Worm (Caenorhabditis elegans) whole organism, late embryonic: ENCODE data around the gene str-172.

ENCODE experiments used
- C08G9.2 ChIP-seq: sonication (generic microtip); optimal IDR thresholded peaks from 2 replicates; lab custom pipeline; 2016; ENCODE audit warnings: mild to moderate bottlenecking, missing genetic modification characterization, moderate library complexity, missing compliant biosample characterization
- C38D4.7 ChIP-seq: fragments of 200-800 bp; sonication (Bioruptor generic); optimal IDR thresholded peaks from 2 replicates; lab custom pipeline; 2018; ENCODE audit warnings: mild to moderate bottlenecking, missing genetic modification characterization, moderate library complexity, missing compliant biosample characterization
- F13H6.1 ChIP-seq: sonication (generic microtip); optimal IDR thresholded peaks from 2 replicates; lab custom pipeline; 2016; ENCODE audit warnings: missing genetic modification characterization, missing compliant biosample characterization
- K02D7.2 ChIP-seq: sonication (generic microtip); optimal IDR thresholded peaks from 2 replicates; lab custom pipeline; 2017; ENCODE audit warnings: mild to moderate bottlenecking, missing genetic modification characterization, missing compliant biosample characterization
- K09A11.1 ChIP-seq: sonication (generic microtip); optimal IDR thresholded peaks from 2 replicates; lab custom pipeline; 2017; ENCODE audit warnings: antibody characterized with exemption, mild to moderate bottlenecking, missing genetic modification characterization, missing compliant biosample characterization; ENCODE audit not compliant: insufficient read depth
- Y22D7AL.16 ChIP-seq: sonication (generic microtip); optimal IDR thresholded peaks from 2 replicates; lab custom pipeline; 2016; ENCODE audit warnings: missing genetic modification characterization, missing compliant biosample characterization
- ahr-1 ChIP-seq: sonication (generic microtip); optimal IDR thresholded peaks from 2 replicates; lab custom pipeline; 2016; ENCODE audit warnings: missing genetic modification characterization, missing compliant biosample characterization
- ceh-14 ChIP-seq: sonication (generic microtip); optimal IDR thresholded peaks from 2 replicates; lab custom pipeline; 2016; ENCODE audit warnings: missing genotype, missing genetic modification characterization, missing compliant biosample characterization
- ceh-22 ChIP-seq: sonication (generic microtip); optimal IDR thresholded peaks from 2 replicates; lab custom pipeline; 2017; ENCODE audit warnings: missing biosample characterization, missing genetic modification characterization
- ceh-34 ChIP-seq: sonication (generic microtip); optimal IDR thresholded peaks from 2 replicates; lab custom pipeline; 2016; ENCODE audit warnings: mild to moderate bottlenecking, missing genetic modification characterization, missing compliant biosample characterization
- ceh-6 ChIP-seq: fragments of 200-800 bp; sonication (Bioruptor generic); optimal IDR thresholded peaks from 2 replicates; lab custom pipeline; 2018; ENCODE audit warnings: mild to moderate bottlenecking, missing genetic modification characterization, missing compliant biosample characterization
- ceh-9 ChIP-seq: sonication (generic microtip); optimal IDR thresholded peaks from 2 replicates; lab custom pipeline; 2016; ENCODE audit warnings: mild to moderate bottlenecking, missing genetic modification characterization, inconsistent platforms, missing compliant biosample characterization
- dmd-4 ChIP-seq: sonication (generic microtip); optimal IDR thresholded peaks from 2 replicates; lab custom pipeline; 2016; ENCODE audit warnings: borderline replicate concordance, missing genetic modification characterization, missing compliant biosample characterization
- dve-1 ChIP-seq: sonication (generic microtip); optimal IDR thresholded peaks from 2 replicates; lab custom pipeline; 2017; ENCODE audit warnings: antibody characterized with exemption, mild to moderate bottlenecking, missing genetic modification characterization, missing compliant biosample characterization
- ets-4 ChIP-seq: sonication (generic microtip); optimal IDR thresholded peaks from 2 replicates; lab custom pipeline; 2016; ENCODE audit warnings: missing genetic modification characterization, missing compliant biosample characterization
- fax-1 ChIP-seq: sonication (generic microtip); optimal IDR thresholded peaks from 2 replicates; lab custom pipeline; 2016; ENCODE audit warnings: missing genotype, missing genetic modification characterization, missing compliant biosample characterization
- fkh-10 ChIP-seq: fragments of 150-350 bp; optimal IDR thresholded peaks from 2 replicates; lab custom pipeline; 2014; ENCODE audit warnings: missing biosample characterization, missing genetic modification reagents, missing genetic modification characterization
- fkh-6 ChIP-seq: sonication (generic microtip); optimal IDR thresholded peaks from 2 replicates; lab custom pipeline; 2016; ENCODE audit warnings: missing genetic modification characterization, missing compliant biosample characterization
- gmeb-2 ChIP-seq: sonication (generic microtip); optimal IDR thresholded peaks from 2 replicates; lab custom pipeline; 2016; ENCODE audit warnings: missing genetic modification characterization, inconsistent platforms, missing compliant biosample characterization
- hlh-13 ChIP-seq: fragments of 200-800 bp; sonication (Bioruptor generic); optimal IDR thresholded peaks from 2 replicates; lab custom pipeline; 2018; ENCODE audit warnings: mild to moderate bottlenecking, missing genetic modification characterization, missing compliant biosample characterization
- hlh-15 ChIP-seq: sonication (generic microtip); optimal IDR thresholded peaks from 2 replicates; lab custom pipeline; 2016; ENCODE audit warnings: missing genetic modification characterization, missing compliant biosample characterization
- hlh-30 ChIP-seq: sonication (generic microtip); optimal IDR thresholded peaks from 2 replicates; lab custom pipeline; 2017; ENCODE audit warnings: antibody characterized with exemption, missing genetic modification characterization, missing compliant biosample characterization; ENCODE audit not compliant: insufficient read depth
- hlh-6 ChIP-seq: sonication (generic microtip); optimal IDR thresholded peaks from 2 replicates; lab custom pipeline; 2016; ENCODE audit warnings: missing genotype, missing genetic modification characterization, missing compliant biosample characterization
- lim-6 ChIP-seq: sonication (generic microtip); optimal IDR thresholded peaks from 2 replicates; lab custom pipeline; 2016; ENCODE audit warnings: missing genetic modification characterization, missing compliant biosample characterization
- lin-11 ChIP-seq: fragments of 200-800 bp; sonication (Bioruptor generic); optimal IDR thresholded peaks from 2 replicates; lab custom pipeline; 2018; ENCODE audit warnings: mild to moderate bottlenecking, missing genetic modification characterization, missing compliant biosample characterization
- madf-2 ChIP-seq: sonication (generic microtip); optimal IDR thresholded peaks from 2 replicates; lab custom pipeline; 2017; ENCODE audit warnings: missing genetic modification characterization, missing compliant biosample characterization
- mec-3 ChIP-seq: sonication (generic microtip); optimal IDR thresholded peaks from 2 replicates; lab custom pipeline; 2016; ENCODE audit warnings: borderline replicate concordance, missing genetic modification characterization, missing compliant biosample characterization
- nhr-11 ChIP-seq: fragments of 150-350 bp; optimal IDR thresholded peaks from 2 replicates; lab custom pipeline; 2014; ENCODE audit warnings: missing biosample characterization, missing genetic modification characterization
- nhr-232 ChIP-seq: sonication (generic microtip); optimal IDR thresholded peaks from 2 replicates; lab custom pipeline; 2016; ENCODE audit warnings: missing genetic modification characterization, missing compliant biosample characterization
- npax-4 ChIP-seq: sonication (generic microtip); optimal IDR thresholded peaks from 2 replicates; lab custom pipeline; 2016; ENCODE audit warnings: missing genetic modification characterization, missing compliant biosample characterization
- pat-9 ChIP-seq: fragments of 200-800 bp; sonication (Bioruptor generic); optimal IDR thresholded peaks from 2 replicates; lab custom pipeline; 2018; ENCODE audit warnings: mild to moderate bottlenecking, missing genetic modification characterization, moderate library complexity, missing compliant biosample characterization
- pax-1 ChIP-seq: fragments of 150-350 bp; optimal IDR thresholded peaks from 2 replicates; lab custom pipeline; 2014; ENCODE audit warnings: missing biosample characterization, missing genetic modification characterization
- pha-2 ChIP-seq: sonication (generic microtip); optimal IDR thresholded peaks from 2 replicates; lab custom pipeline; 2017; ENCODE audit warnings: mild to moderate bottlenecking, missing genetic modification characterization, missing compliant biosample characterization
- pqm-1 ChIP-seq: sonication (generic microtip); optimal IDR thresholded peaks from 2 replicates; lab custom pipeline; 2016; ENCODE audit warnings: missing genetic modification characterization, missing compliant biosample characterization
- pros-1 ChIP-seq: fragments of 150-350 bp; optimal IDR thresholded peaks from 2 replicates; lab custom pipeline; 2014; ENCODE audit warnings: missing biosample characterization, missing genetic modification reagents, missing genetic modification characterization
- sox-4 ChIP-seq: sonication (generic microtip); optimal IDR thresholded peaks from 2 replicates; lab custom pipeline; 2017; ENCODE audit warnings: mild to moderate bottlenecking, missing genetic modification characterization, inconsistent platforms, missing compliant biosample characterization
- syd-9 ChIP-seq: sonication (generic microtip); optimal IDR thresholded peaks from 2 replicates; lab custom pipeline; 2016; ENCODE audit warnings: mild to moderate bottlenecking, missing genetic modification characterization, moderate library complexity, missing compliant biosample characterization
- tbx-7 ChIP-seq: sonication (generic microtip); optimal IDR thresholded peaks from 2 replicates; lab custom pipeline; 2016; ENCODE audit warnings: missing genotype, missing genetic modification characterization, missing compliant biosample characterization
- ttx-3 ChIP-seq: sonication (generic microtip); optimal IDR thresholded peaks from 2 replicates; lab custom pipeline; 2016; ENCODE audit warnings: missing genetic modification reagents, missing genetic modification characterization, missing compliant biosample characterization
- zip-5 ChIP-seq: sonication (generic microtip); optimal IDR thresholded peaks from 2 replicates; lab custom pipeline; 2016; ENCODE audit warnings: missing genetic modification characterization, missing compliant biosample characterization

str-172 gene

DNA sequence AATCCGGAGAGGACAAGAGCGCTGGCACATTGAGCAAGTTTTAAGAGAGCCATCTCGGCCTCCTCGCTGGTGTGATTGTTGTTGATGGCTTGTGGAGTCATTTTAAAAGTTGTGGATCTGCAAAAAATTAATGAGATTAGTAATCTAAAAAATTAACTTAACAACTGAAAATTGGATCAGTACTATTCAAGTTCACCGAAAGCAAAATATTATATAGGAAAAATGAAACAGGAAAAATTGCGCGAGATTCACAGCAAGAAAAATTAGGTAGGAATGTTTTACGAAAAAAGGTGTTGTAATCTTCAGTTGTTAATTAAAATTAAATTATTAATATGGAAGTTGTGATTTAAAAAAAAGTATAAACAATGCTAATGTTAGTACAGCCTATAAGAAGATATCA lies 19.7 kb upstream of the str-172 start, which contains the start of gene T08B6.1:
TSS of gene T08B6.1 (minus strand) at position 101 of the 400 bp plus-strand sequence.
- TF ChIP-seq nhr-11 (tag; lab: Kevin White, UChicago) (no peak), C08G9.2 (tag; lab: Kevin White, UChicago) (no peak), F13H6.1 (tag; lab: Kevin White, UChicago) (no peak), ceh-34 (no peak), pros-1 (tag; lab: Kevin White, UChicago) (no peak), Y22D7AL.16 (tag; lab: Kevin White, UChicago) (no peak), ceh-22 (tag; lab: Kevin White, UChicago) (no peak), fkh-6 (no peak), syd-9 (tag; lab: Kevin White, UChicago) (no peak)

DNA sequence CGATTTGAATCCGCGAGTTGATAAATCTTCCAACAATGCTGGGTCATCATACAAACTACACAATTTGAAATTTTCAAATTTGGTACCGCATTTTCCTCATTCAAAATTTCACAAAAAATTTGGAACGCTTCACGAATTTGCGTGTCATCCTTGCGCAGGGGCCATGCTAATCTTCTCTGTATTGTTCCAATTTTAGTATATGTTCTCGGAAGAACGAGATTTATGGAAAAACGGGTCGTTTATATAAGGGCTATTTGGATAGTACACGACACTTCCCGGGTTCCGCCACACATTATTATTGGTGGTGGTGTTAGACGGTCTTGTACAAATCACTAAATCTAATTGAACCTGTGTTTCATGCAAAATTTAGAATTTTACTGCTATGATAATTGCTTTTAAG lies 17.9 kb upstream of the str-172 start:
- TF ChIP-seq nhr-11 (tag; lab: Kevin White, UChicago): no peak
- no peak for TF ChIP-seq pha-2 (tag; lab: Kevin White, UChicago)
- no peak for TF ChIP-seq fkh-10 (GFP tag; lab: Kevin White, UChicago)
- TF ChIP-seq dmd-4 (tag; lab: Kevin White, UChicago): no peak
- TF ChIP-seq ceh-9 (tag; lab: Kevin White, UChicago): no peak
- no peak for TF ChIP-seq K02D7.2
- no peak for TF ChIP-seq ceh-14 (tag; lab: Kevin White, UChicago)
- TF ChIP-seq pqm-1: no peak
- no peak for TF ChIP-seq npax-4 (tag; lab: Kevin White, UChicago)
- TF ChIP-seq hlh-13 (GFP tag; lab: Kevin White, UChicago): no peak

DNA sequence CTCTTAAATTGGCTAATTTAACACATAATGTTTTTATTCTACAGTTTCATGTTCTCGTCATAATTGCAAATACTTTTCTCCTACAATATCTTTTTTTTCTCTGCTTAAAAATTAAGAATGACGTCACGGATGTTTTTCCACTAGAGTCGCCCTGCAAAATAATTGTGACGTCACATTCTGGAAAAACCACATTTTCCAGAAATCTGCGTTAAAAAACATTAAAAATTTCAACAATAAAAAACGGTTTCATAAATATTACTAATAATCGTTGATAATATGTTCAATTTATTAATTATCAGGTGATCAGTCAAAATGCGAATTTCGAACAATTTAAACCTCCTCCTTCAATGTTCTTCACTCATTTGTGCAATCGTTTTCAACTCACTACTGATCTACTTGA lies 16.5 kb upstream of the str-172 start, which contains the start of gene str-166:
TSS of gene str-166 (plus strand) at position 301 of the 400 bp plus-strand sequence.
- TF ChIP-seq hlh-15 (tag; lab: Kevin White, UChicago) (no peak), nhr-232 (tag; lab: Kevin White, UChicago) (no peak), npax-4 (tag; lab: Kevin White, UChicago) (no peak), fkh-10 (GFP tag; lab: Kevin White, UChicago) (no peak), tbx-7 (no peak), zip-5 (tag; lab: Kevin White, UChicago) (no peak), fax-1 (tag; lab: Kevin White, UChicago) (no peak), pax-1 (tag; lab: Kevin White, UChicago) (no peak), dve-1 (tag; lab: Kevin White, UChicago) (no peak), ets-4 (no peak), hlh-6 (tag; lab: Kevin White, UChicago) (no peak), K02D7.2 (no peak), ceh-34 (no peak), dmd-4 (tag; lab: Kevin White, UChicago) (no peak), ahr-1 (tag; lab: Kevin White, UChicago) (no peak), pat-9 (tag; lab: Kevin White, UChicago) (no peak)
- TF ChIP-seq, all 69 proteins: peak for 0

DNA sequence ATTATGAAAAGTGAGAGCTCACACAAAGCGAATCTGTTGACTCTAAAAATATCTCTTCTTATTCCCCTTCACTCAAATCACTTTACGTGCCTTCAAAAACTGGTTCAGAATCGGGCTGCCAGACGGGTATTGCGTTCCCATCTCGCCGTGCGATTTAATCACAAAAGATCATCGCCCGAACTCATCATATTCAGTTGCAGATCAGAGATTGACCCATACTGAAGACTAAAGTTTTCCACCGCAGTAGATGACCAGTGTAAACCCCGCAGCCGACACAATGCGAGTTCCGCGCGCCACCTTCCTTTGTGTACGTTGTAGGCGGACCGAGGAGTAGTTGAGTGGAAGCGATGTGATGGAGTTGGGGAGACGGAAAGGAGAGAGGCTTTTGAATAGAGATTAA lies 13.1 kb upstream of the str-172 start:
- no peak for TF ChIP-seq C38D4.7
- TF ChIP-seq pax-1 (tag; lab: Kevin White, UChicago): no peak
- TF ChIP-seq fax-1 (tag; lab: Kevin White, UChicago): no peak
- TF ChIP-seq gmeb-2: no peak
- no peak for TF ChIP-seq ceh-6
- no peak for TF ChIP-seq K02D7.2
- TF ChIP-seq F13H6.1 (tag; lab: Kevin White, UChicago): no peak
- TF ChIP-seq lim-6: no peak
- TF ChIP-seq hlh-15 (tag; lab: Kevin White, UChicago): no peak
- TF ChIP-seq K09A11.1: no peak
- no peak for TF ChIP-seq ttx-3
- no peak for TF ChIP-seq sox-4 (tag; lab: Kevin White, UChicago)
- TF ChIP-seq madf-2 (tag; lab: Kevin White, UChicago): no peak
- no peak for TF ChIP-seq mec-3 (tag; lab: Kevin White, UChicago)
- no peak for TF ChIP-seq lin-11
- no peak for TF ChIP-seq hlh-30 (tag; lab: Kevin White, UChicago)
- TF ChIP-seq syd-9 (tag; lab: Kevin White, UChicago): no peak
